Fruit fly (Drosophila melanogaster) ovary, adult (tissue): Measurements from ENCODE around the gene tin.

ENCODE experiments used
- CG17801 ChIP-seq: fragments of 200-800 bp; optimal IDR thresholded peaks from 2 replicates; lab custom pipeline; 2019; ENCODE audit warnings: missing biosample characterization, mild to moderate bottlenecking, missing genetic modification characterization, moderate library complexity; ENCODE audit not compliant: partially characterized antibody

The tin gene

DNA sequence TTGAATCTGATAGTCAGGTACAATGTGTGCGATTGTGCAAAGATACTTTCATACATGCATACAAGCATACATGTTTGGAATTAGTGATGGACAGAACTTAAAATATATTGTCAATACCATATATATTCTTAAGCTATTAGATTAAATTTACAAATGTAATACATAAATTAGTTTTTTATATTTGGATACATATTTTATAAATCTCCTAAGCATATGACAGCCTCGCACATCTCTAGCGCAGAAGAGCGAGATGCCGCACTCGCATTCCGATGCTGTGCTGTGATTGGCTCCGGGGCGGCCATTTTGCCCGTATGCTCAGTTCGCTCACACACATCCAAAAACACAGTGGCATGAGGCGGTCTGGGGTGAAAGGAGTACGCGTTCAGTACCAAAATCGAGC lies at the start of gene tin:
Gene tin, plus strand, starts transcription at position 383 of the 400 bp plus-strand sequence.
- peak; percentile 85 for TF ChIP-seq CG17801 (GFP tag; lab: Kevin White, UChicago)

DNA sequence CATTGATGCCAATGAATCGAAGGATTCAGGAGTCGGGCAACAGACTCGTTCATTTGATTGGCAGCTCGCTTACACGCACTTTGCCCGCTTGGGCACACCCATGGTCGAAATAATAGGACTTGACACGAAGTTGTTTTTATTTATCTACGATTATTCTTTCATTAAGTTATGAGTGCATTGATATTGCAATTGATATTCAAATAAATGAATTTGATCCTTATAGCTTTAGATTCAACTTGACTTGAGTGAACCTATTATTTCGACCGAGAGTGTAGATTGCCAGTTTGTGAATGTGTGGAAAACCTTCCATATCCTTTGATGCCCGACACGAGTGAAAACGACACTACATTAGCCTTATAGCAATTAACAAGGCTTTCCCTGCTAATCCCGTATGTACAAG lies 48.2 kb upstream of the tin start:
- TF ChIP-seq CG17801 (GFP tag; lab: Kevin White, UChicago), result no peak

DNA sequence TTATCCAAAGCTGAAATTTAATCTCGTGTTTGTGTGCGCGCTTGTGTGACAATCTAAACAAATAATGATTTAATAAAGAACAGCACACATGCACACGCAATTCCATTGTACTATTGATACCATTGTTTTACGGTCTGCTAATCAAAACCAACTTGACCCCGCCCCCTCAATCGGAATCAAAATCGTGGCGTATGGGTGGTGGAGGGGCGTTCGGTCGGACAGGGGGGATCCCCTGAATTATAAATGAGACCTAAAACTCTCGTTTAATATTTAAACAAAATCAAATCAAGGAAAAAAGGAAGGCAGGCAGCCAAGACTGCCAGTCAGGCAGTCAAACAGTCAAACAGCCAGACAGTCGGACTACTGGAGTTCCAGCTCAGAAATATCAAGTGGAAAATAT lies 47.6 kb upstream of the tin start:
- no peak for TF ChIP-seq CG17801 (GFP tag; lab: Kevin White, UChicago)

DNA sequence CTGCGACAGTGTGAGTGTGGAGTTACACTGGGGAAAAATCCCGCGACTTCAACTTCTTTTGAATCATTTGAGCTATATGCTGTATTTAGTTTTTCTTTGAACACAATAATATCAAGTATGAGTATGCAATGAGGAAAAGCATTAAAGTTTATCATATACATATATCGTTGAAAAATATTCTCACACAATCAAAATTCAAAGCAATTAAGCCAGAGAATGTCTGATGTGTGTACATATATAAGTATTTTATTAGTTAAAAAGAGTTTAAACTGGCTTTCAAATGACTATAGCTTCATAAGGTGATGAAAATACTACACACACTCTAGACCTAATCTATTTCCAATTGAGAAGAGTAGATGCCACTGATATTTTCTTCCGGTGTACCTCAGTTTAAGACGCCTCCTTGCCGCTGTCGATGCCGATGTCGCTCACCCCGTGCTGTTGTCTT lies 42.0 kb upstream of the tin start:
- TF ChIP-seq CG17801 (GFP tag; lab: Kevin White, UChicago), result no peak

DNA sequence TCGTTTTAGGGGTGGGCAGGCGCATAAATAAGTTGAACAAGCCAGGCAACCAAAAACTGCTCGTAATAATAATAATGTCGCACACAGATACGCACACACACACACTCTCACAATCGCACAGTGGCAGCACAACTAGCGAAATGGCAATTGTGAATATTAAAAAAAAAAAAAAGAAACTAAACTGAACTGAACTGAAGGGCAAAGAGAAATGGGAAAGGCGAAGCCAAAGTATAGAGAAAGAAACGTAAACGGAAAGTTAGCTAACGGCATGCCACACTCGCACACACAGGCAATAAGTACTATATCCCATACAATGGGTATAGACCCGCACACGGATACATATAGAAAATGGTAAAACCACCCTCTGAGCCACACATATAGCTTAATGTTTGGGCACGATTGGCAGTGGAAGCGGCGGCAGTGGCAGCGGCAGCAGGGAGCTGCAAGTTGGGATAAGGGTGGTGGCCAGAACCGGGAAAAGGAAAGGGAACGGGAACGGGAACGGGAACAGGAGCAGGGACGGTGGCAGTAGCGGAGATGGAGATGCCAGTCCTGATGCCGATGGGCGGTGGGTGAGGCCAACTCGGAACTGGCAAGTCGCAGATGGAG lies 40.4 kb upstream of the tin start:
- no peak for TF ChIP-seq CG17801 (GFP tag; lab: Kevin White, UChicago)

DNA sequence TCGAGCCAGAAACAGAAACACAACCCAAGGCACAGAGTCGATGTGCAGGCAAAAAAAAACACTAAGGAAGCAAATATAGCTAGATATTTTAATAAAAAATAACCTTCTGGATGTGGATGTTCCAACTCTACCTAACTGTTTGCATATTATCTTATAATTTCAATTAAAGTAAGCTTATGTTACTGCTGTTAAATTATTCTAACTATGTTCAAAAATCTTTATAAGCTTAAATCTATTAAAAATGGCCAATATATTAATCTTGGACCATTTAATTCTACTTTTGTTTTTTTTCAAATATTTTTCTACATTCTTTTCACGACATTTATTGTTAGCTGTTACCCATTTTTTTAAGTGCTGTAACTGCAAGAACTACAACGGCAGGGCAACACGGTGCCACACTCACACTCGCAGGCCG lies 39.8 kb upstream of the tin start:
- no peak for TF ChIP-seq CG17801 (GFP tag; lab: Kevin White, UChicago)

DNA sequence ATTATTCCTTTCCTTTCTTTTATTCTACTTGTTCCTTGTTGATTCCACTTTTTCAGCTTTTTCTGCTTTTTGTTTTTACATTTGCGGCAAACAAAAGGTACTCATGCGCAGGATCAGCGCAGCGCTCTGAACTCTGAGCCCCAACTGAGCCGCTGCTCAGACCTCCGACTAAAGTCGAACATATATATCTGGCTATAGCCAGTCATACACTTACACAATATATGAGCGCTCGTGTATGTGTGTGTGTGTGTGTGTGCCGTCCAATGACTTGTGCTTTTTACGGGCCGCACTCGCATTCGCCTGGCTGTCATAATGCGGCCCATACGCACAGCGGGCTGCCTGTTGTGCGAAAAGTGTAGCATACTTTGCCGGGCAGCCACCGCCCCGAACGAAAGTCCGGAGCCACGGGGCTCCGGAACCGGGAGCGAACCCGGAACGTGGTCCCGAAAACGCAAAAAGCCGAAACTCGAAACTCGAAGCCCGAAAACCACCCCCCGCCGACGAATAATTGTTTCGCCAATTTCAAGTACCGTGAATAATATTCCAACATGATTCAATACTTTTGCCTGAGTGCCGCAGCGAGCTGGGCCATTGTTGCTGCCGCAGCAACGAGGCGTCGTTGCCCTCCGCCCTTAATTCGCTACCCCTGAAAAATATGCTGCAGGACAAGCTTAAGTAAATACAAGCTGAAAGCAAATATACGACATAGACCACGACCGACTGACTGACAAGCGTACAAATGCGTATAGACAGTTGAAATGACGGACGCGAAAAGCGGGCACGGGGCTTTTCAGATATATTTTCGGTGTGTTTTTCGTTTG lies 39.1 kb upstream of the tin start:
- TF ChIP-seq CG17801 (GFP tag; lab: Kevin White, UChicago), result no peak

DNA sequence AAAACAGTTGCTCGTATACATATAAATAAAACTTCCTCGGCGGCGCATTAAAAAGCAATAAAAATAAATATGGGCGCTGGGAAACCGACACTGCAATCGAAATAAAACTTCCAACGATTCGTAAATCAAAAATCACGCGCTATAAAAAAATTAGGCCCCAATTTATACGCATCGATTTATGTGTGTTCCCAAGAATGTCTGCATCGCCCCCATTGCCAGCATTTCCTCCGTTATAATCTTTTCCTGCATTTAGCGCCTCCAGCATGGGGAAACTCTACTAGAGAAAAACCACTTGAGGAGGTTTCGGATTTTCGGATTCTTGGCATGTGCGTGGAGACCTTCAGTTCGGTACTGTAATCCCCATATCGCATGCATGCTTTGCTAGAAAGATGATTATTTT lies 35.5 kb upstream of the tin start:
- TF ChIP-seq CG17801 (GFP tag; lab: Kevin White, UChicago), result no peak

DNA sequence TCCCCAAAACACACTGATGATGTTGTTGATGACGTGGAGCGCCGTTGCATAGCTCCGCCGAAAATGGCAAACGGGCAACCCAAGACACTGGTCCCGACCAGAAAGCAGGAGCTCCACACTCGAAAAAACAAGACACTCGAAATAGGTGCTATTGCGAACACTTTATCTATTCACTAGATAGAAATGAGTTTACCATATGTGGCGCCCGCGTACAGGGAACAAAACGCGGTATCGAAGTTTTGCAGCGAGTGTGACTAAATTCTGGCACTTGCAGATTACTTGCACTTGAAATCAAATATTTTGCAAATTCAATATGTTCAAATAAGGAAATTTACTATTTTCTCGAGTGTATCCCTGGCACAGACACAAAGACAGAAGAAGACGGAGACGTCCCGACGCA lies 33.8 kb upstream of the tin start:
- TF ChIP-seq CG17801 (GFP tag; lab: Kevin White, UChicago), result no peak

DNA sequence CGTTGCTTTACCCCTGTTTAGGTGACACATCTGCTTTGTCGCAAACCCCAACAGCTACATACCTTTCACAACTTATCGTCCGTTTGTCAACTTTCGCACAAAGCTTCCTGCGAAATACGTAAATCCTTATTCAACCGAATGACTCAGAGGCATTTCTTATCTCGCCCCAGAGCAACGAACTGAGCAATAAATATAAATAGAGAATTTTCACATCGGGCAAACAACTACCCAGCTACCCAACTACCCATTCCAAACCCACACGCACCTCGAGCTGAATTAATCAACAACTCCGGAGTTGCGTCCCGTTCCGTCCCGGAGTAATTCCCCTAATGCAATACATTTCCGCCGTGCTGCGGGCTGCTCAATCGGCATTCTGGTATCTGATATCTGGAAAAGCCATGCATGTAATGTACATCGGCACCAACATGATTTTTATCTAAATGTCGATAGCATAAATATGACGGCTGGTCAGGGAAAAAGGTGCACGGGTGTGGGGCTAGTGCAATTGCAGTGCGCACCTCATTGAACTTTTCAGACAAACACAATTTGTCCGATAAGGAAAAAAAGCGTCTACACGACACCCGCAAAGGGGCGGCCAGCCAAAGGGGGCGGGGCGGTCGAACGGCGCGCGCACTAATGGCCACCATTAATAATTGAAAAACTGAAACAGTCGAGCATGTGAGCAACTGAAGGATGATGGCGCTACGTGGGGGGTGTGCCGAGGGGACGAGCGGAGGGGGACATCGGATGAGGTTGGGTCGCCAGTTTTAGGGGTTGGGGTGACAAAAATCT lies 31.6 kb upstream of the tin start:
- no peak for TF ChIP-seq CG17801 (GFP tag; lab: Kevin White, UChicago)

DNA sequence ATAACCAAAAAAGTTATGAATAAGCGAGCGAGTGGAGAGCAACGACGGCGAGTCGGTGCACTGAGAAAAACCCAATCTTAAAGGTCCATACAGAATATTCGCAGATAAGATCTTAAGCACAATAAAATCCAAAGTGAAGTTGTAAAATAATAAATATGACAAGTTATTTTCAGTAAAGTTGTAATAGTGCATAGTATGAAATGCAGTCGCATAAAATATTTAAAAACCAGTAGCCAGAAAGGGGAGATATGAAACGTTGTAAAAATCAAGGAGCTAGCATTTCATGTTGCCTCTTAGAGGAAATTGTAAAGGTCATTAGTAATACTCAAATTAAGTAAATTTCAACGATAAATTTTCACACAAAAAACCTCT lies 31.0 kb upstream of the tin start:
- TF ChIP-seq CG17801 (GFP tag; lab: Kevin White, UChicago), result no peak

DNA sequence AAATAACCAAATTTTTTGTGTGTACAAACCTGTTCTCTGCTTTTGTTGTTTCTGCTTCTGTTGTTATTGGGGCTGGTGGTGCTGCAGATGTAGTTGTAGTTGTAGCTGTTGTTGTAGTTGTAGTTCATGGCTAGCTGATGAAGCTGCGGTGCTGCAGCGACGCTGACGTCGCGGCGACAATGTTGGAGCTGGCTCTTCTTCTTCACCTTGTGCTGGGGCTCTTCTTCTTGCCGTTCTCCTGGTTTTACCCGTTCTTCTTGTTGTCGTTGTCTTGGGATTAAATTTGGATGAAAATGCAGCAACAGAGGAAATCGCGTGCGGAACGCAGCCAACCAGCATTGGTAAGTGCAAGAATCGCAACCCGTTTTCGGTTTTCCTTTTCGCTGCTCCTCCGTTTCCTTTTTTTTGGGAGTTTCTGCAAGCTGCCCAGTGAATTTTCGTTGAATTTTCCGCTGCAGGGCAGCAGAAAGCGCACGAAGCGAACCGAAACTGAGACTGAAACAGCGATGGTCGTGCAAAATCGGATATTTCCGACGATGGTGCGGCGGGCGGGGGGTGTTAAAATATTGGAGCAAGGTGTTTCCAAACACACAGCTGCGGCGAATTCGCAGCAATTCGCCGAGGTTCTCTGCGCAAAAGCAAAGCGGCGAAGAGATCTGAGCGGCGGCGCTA lies 30.3 kb upstream of the tin start:
- TF ChIP-seq CG17801 (GFP tag; lab: Kevin White, UChicago), result no peak

DNA sequence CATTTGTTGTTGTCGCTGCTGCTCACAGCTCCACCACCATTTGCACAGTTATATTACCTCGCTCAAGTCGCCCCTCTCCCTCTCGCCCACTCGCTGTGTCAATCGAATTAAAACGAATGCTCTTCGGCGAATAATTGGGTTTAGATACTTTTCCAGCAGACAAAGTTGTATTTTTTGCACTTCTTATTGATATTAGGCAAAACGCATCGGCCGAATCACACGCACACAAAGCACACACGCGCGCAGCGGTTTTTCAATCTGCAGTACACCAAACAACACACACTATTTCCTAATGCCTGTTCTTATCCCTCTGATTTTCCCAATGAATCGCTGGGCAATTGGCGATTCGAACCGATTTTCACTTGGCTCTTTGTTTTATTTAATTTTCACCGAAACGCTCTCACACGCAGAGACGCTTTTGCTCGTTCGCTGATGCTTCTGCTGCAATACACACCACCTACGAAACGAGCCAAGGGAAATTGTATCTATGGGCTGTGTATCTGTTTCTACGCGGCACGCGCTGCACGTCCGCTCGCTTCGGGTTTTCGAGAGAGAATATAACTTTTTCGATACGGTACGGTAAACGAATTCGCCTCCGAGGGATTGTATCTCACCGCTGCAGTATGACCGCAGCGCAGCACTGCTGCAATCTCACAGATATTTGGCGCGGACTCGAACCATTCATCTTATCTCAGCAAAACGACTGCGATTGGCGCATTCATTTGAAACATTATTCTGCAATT lies 29.6 kb upstream of the tin start, which contains the start of gene aus:
Gene aus, minus strand, starts transcription at position 563 of the 743 bp plus-strand sequence.
- TF ChIP-seq CG17801 (GFP tag; lab: Kevin White, UChicago), result no peak

DNA sequence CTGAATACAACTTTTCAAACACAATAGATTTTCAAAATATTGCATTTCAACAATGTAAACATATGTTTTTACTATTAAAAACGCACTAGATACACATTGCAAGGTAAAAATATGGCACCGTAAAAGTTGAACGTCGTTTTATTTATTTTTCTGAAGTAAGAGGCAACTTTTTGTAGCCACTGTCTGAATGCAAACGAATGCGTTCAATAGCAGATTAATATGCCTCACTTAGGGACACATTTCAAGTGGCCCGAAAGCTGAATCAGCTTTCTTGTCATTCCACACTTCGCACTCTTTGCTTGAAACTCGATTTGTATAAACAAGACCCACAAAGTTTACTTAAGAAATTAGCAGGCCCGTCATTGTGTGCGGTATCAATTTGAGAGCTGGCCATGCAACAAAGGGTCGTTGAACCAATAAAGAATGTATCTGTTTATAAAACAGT lies 28.9 kb upstream of the tin start:
- no peak for TF ChIP-seq CG17801 (GFP tag; lab: Kevin White, UChicago)
